Worm (Caenorhabditis elegans) whole organism, L1 larva: ENCODE results near the gene C01B10.6.
A peak's percentile ranks its signal among the peaks of the same experiment; 100 is the strongest.

Experiments
- C16A3.4 ChIP-seq: fragments of 150-350 bp; optimal IDR thresholded peaks from 2 replicates; lab custom pipeline; 2014; ENCODE audit warnings: missing biosample characterization, missing genetic modification characterization
- C34B4.2 ChIP-seq: sonication (generic microtip); optimal IDR thresholded peaks from 2 replicates; lab custom pipeline; 2017; ENCODE audit warnings: mild to moderate bottlenecking, missing genetic modification characterization, missing compliant biosample characterization
- Y116A8C.19 ChIP-seq: sonication (generic microtip); optimal IDR thresholded peaks from 2 replicates; lab custom pipeline; 2016; ENCODE audit warnings: missing compliant biosample characterization, missing genetic modification characterization, borderline replicate concordance
- alr-1 ChIP-seq: fragments of 200-800 bp; sonication (Bioruptor generic); optimal IDR thresholded peaks from 2 replicates; lab custom pipeline; 2018; ENCODE audit warnings: borderline replicate concordance, mild to moderate bottlenecking, missing genetic modification characterization, missing compliant biosample characterization
- ama-1 ChIP-seq: fragments of 150-350 bp; optimal IDR thresholded peaks from 2 replicates; lab custom pipeline; 2014
- blmp-1 ChIP-seq: fragments of 150-350 bp; optimal IDR thresholded peaks from 2 replicates; lab custom pipeline; 2014; ENCODE audit warnings: missing biosample characterization, missing genetic modification characterization
- ceh-63 ChIP-seq: fragments of 200-800 bp; sonication (Bioruptor generic); optimal IDR thresholded peaks from 2 replicates; lab custom pipeline; 2018; ENCODE audit warnings: mild to moderate bottlenecking, missing genetic modification characterization, missing compliant biosample characterization
- ceh-8 ChIP-seq: fragments of 200-800 bp; sonication (Bioruptor generic); optimal IDR thresholded peaks from 2 replicates; lab custom pipeline; 2018; ENCODE audit warnings: mild to moderate bottlenecking, missing genetic modification characterization, moderate library complexity, missing compliant biosample characterization
- ceh-90 ChIP-seq: sonication (generic microtip); optimal IDR thresholded peaks from 2 replicates; lab custom pipeline; 2016; ENCODE audit warnings: missing genetic modification characterization, missing compliant biosample characterization
- dsc-1 ChIP-seq: sonication (generic microtip); optimal IDR thresholded peaks from 2 replicates; lab custom pipeline; 2016; ENCODE audit warnings: mild to moderate bottlenecking, missing genetic modification characterization, missing compliant biosample characterization
- efl-1 ChIP-seq, 4 experiments: fragments of 150-350 bp; optimal IDR thresholded peaks in 3 of 4; peaks in 1 of 4; 1 replicate in 1 of 4; 2 replicates in 3 of 4; lab custom pipeline; 2014; ENCODE audit warnings: missing biosample characterization in 2 of 4, missing genetic modification characterization in 2 of 4, missing genetic modification reagents in 2 of 4
- efl-3 ChIP-seq: fragments of 200-800 bp; sonication (Bioruptor generic); optimal IDR thresholded peaks from 2 replicates; lab custom pipeline; 2018; ENCODE audit warnings: mild to moderate bottlenecking, missing genetic modification characterization, missing compliant biosample characterization
- elt-2 ChIP-seq: sonication (generic microtip); optimal IDR thresholded peaks from 2 replicates; lab custom pipeline; 2016; ENCODE audit warnings: missing genetic modification characterization, mild to moderate bottlenecking, inconsistent platforms, missing compliant biosample characterization, missing genetic modification reagents
- elt-3 ChIP-seq, 6 experiments: fragments of 150-350 bp in 1 of 6; sonication (generic microtip); optimal IDR thresholded peaks; 2 replicates each; lab custom pipeline; 2017 to 2018; ENCODE audit warnings: missing biosample characterization in 6 of 6, missing genetic modification characterization in 6 of 6, inconsistent platforms in 1 of 6
- ets-5 ChIP-seq: fragments of 200-800 bp; sonication (Bioruptor generic); IDR thresholded peaks from 2 replicates; pipeline ENCODE4 v1.3.6; 2022; ENCODE audit warnings: missing genetic modification characterization, missing compliant biosample characterization
- fkh-10 ChIP-seq: sonication (generic microtip); optimal IDR thresholded peaks from 2 replicates; lab custom pipeline; 2017; ENCODE audit warnings: missing biosample characterization, missing genetic modification reagents, missing genetic modification characterization
- fkh-4 ChIP-seq: sonication (generic microtip); optimal IDR thresholded peaks from 2 replicates; lab custom pipeline; 2016; ENCODE audit warnings: missing compliant biosample characterization, missing genetic modification characterization, borderline replicate concordance
- fos-1 ChIP-seq: fragments of 150-350 bp; optimal IDR thresholded peaks from 2 replicates; lab custom pipeline; 2014; ENCODE audit warnings: missing biosample characterization, missing genetic modification characterization
- grh-1 ChIP-seq: fragments of 200-800 bp; sonication (Bioruptor generic); IDR thresholded peaks from 2 replicates; pipeline ENCODE4 v1.3.6; 2022; ENCODE audit warnings: missing genetic modification reagents, missing genetic modification characterization, missing compliant biosample characterization
- hlh-17 ChIP-seq: fragments of 200-800 bp; sonication (Bioruptor generic); optimal IDR thresholded peaks from 2 replicates; lab custom pipeline; 2018; ENCODE audit warnings: missing genetic modification characterization, mild to moderate bottlenecking, missing compliant biosample characterization, moderate library complexity, borderline replicate concordance
- hlh-4 ChIP-seq: sonication (generic microtip); optimal IDR thresholded peaks from 2 replicates; lab custom pipeline; 2016; ENCODE audit warnings: mild to moderate bottlenecking, missing genetic modification characterization, missing compliant biosample characterization
- hpl-2 ChIP-seq: fragments of 150-350 bp; optimal IDR thresholded peaks from 2 replicates; lab custom pipeline; 2014; ENCODE audit warnings: missing biosample characterization, missing genetic modification reagents, missing genetic modification characterization
- jun-1 ChIP-seq: fragments of 150-350 bp; optimal IDR thresholded peaks from 2 replicates; lab custom pipeline; 2014; ENCODE audit warnings: missing biosample characterization, missing genetic modification reagents, missing genetic modification characterization
- lin-35 ChIP-seq, 2 experiments: fragments of 150-350 bp; optimal IDR thresholded peaks; 2 replicates each; lab custom pipeline; 2014; ENCODE audit warnings: missing biosample characterization in 2 of 2, missing genetic modification characterization in 2 of 2, missing genetic modification reagents in 2 of 2
- lir-3 ChIP-seq: sonication (generic microtip); optimal IDR thresholded peaks from 2 replicates; lab custom pipeline; 2016; ENCODE audit warnings: mild to moderate bottlenecking, missing genetic modification characterization, moderate library complexity, missing compliant biosample characterization; ENCODE audit not compliant: poor library complexity
- mab-9 ChIP-seq: fragments of 200-800 bp; sonication (Bioruptor generic); IDR thresholded peaks from 2 replicates; pipeline ENCODE4 v1.3.6; 2022; ENCODE audit warnings: missing genetic modification reagents, missing genetic modification characterization, missing compliant biosample characterization
- mef-2 ChIP-seq: fragments of 150-350 bp; optimal IDR thresholded peaks from 2 replicates; lab custom pipeline; 2014; ENCODE audit warnings: missing biosample characterization, missing genetic modification characterization
- nhr-12 ChIP-seq: sonication (generic microtip); optimal IDR thresholded peaks from 2 replicates; lab custom pipeline; 2017; ENCODE audit warnings: missing biosample characterization, missing genetic modification characterization
- nhr-19 ChIP-seq: fragments of 200-800 bp; sonication (Bioruptor generic); conservative IDR thresholded peaks from 2 replicates; pipeline ENCODE4 v1.3.6; 2022; ENCODE audit warnings: missing genetic modification characterization, missing compliant biosample characterization
- nhr-71 ChIP-seq: sonication (generic microtip); optimal IDR thresholded peaks from 2 replicates; lab custom pipeline; 2016; ENCODE audit warnings: mild to moderate bottlenecking, missing genetic modification characterization, moderate library complexity, missing compliant biosample characterization
- nhr-76 ChIP-seq: sonication (generic microtip); optimal IDR thresholded peaks from 2 replicates; lab custom pipeline; 2017; ENCODE audit warnings: missing biosample characterization, missing genetic modification characterization
- nhr-84 ChIP-seq: sonication (generic microtip); optimal IDR thresholded peaks from 2 replicates; lab custom pipeline; 2017; ENCODE audit warnings: missing biosample characterization, missing genetic modification characterization
- rnt-1 ChIP-seq: sonication (generic microtip); optimal IDR thresholded peaks from 2 replicates; lab custom pipeline; 2016; ENCODE audit warnings: mild to moderate bottlenecking, missing genetic modification characterization, moderate library complexity, missing compliant biosample characterization
- snu-23 ChIP-seq: sonication (generic microtip); optimal IDR thresholded peaks from 2 replicates; lab custom pipeline; 2016; ENCODE audit warnings: missing genetic modification characterization, missing compliant biosample characterization
- swsn-7 ChIP-seq: sonication (generic microtip); optimal IDR thresholded peaks from 2 replicates; lab custom pipeline; 2016; ENCODE audit warnings: missing genetic modification characterization, missing compliant biosample characterization
- tbx-2 ChIP-seq: sonication (generic microtip); optimal IDR thresholded peaks from 2 replicates; lab custom pipeline; 2016; ENCODE audit warnings: missing genetic modification characterization, missing compliant biosample characterization
- tlp-1 ChIP-seq: fragments of 150-350 bp; optimal IDR thresholded peaks from 2 replicates; lab custom pipeline; 2014; ENCODE audit warnings: missing biosample characterization, missing genetic modification characterization
- unc-130 ChIP-seq: fragments of 150-350 bp; optimal IDR thresholded peaks from 2 replicates; lab custom pipeline; 2017; ENCODE audit warnings: missing biosample characterization, missing genetic modification characterization, inconsistent platforms
- unc-86 ChIP-seq: sonication (generic microtip); optimal IDR thresholded peaks from 2 replicates; lab custom pipeline; 2016; ENCODE audit warnings: missing genetic modification characterization, missing compliant biosample characterization
- unc-98 ChIP-seq: fragments of 200-800 bp; sonication (Bioruptor generic); IDR thresholded peaks from 2 replicates; pipeline ENCODE4 v1.3.6; 2022; ENCODE audit warnings: missing genetic modification characterization, missing compliant biosample characterization
- vab-15 ChIP-seq: sonication (generic microtip); optimal IDR thresholded peaks from 2 replicates; lab custom pipeline; 2017; ENCODE audit warnings: missing genotype, mild to moderate bottlenecking, missing genetic modification characterization, missing compliant biosample characterization
- xbp-1 ChIP-seq: sonication (generic microtip); optimal IDR thresholded peaks from 2 replicates; lab custom pipeline; 2016; ENCODE audit warnings: missing genetic modification characterization, missing compliant biosample characterization
- zag-1 ChIP-seq: fragments of 150-350 bp; optimal IDR thresholded peaks from 2 replicates; lab custom pipeline; 2014; ENCODE audit warnings: missing biosample characterization, missing genetic modification characterization
- zip-4 ChIP-seq: fragments of 200-800 bp; sonication (Bioruptor generic); optimal IDR thresholded peaks from 2 replicates; lab custom pipeline; 2018; ENCODE audit warnings: mild to moderate bottlenecking, missing genetic modification characterization, moderate library complexity, missing compliant biosample characterization
- ztf-4 ChIP-seq: fragments of 150-350 bp; optimal IDR thresholded peaks from 2 replicates; lab custom pipeline; 2014; ENCODE audit warnings: missing biosample characterization, missing genetic modification characterization

Gene C01B10.6

ce11 chrIV:6645867-6646655 is 6.1 kb downstream of the C01B10.6 start, which contains the start of gene hil-7 (continued):
- TF ChIP-seq mab-9 (GFP tag; lab: Robert Waterston, UW) (0 out of 2 replicates have a peak, but pooled peaks have one; percentile 28), nhr-71 (tag; lab: Kevin White, UChicago) (peak; percentile 91), nhr-76 (tag; lab: Kevin White, UChicago) (no peak), elt-2 (tag; lab: Kevin White, UChicago) (no peak), unc-130 (tag; lab: Kevin White, UChicago) (no peak), nhr-12 (tag; lab: Kevin White, UChicago) (no peak), zag-1 (tag; lab: Kevin White, UChicago) (no peak), elt-3 (tag; optimal IDR thresholded peaks at IDR 0.05; lab: Kevin White, UChicago) (no peak), nhr-84 (tag; lab: Kevin White, UChicago) (no peak), fkh-10 (GFP tag; lab: Kevin White, UChicago) (no peak), ceh-90 (tag; lab: Kevin White, UChicago) (no peak), swsn-7 (peak; percentile 76), tlp-1 (tag; lab: Kevin White, UChicago) (no peak), snu-23 (GFP tag; lab: Kevin White, UChicago) (peak; percentile 77), xbp-1 (peak; percentile 55), efl-3 (no peak), lir-3 (tag; lab: Kevin White, UChicago) (peak; percentile 78), efl-1 (optimal IDR thresholded peaks at IDR 0.05; lab: Kevin White, UChicago) (peak; percentile 75 to 78), efl-1 (GFP tag; optimal IDR thresholded peaks at IDR 0.05 in 1 of 2; lab: Kevin White, UChicago) (peak; percentile 57 to 94), zip-4 (GFP tag; lab: Kevin White, UChicago) (no peak), rnt-1 (tag; lab: Kevin White, UChicago) (peak; percentile 57), C16A3.4 (tag; lab: Kevin White, UChicago) (peak; percentile 70), ama-1 (lab: Kevin White, UChicago) (no peak), ceh-63 (no peak), ztf-4 (tag; lab: Kevin White, UChicago) (peak; percentile 40), mef-2 (tag; lab: Kevin White, UChicago) (peak; percentile 52), unc-86 (peak; percentile 90), hlh-4 (no peak), lin-35 (GFP tag; optimal IDR thresholded peaks at IDR 0.05; lab: Kevin White, UChicago) (peak; percentile 68 to 73), fos-1 (peak; percentile 1), dsc-1 (tag; lab: Kevin White, UChicago) (peak; percentile 35), C34B4.2 (no peak), unc-98 (GFP tag; lab: Robert Waterston, UW) (0 out of 2 replicates have a peak, but pooled peaks have one; percentile 35), tbx-2 (tag; lab: Kevin White, UChicago) (peak; percentile 88), jun-1 (peak; percentile 53), vab-15 (peak; percentile 40), alr-1 (no peak), ets-5 (no peak), grh-1 (GFP tag; lab: Robert Waterston, UW) (peak; percentile 59), ceh-8 (GFP tag; lab: Kevin White, UChicago) (no peak), fkh-4 (tag; lab: Kevin White, UChicago) (no peak), hlh-17 (GFP tag; lab: Kevin White, UChicago) (no peak), hpl-2 (GFP tag; lab: Kevin White, UChicago) (no peak), nhr-19 (peak; percentile 68), blmp-1 (tag; lab: Kevin White, UChicago) (peak; percentile 83), Y116A8C.19 (no peak)
